Worm (Caenorhabditis elegans) whole organism, mixed stage, embryonic: ENCODE results near the gene ins-11.
"Not testable (repeated sequence)": the region's sequence is repeated elsewhere in the genome, so short reads cannot be mapped to it uniquely, and the experiment has no call there.

Experiments
- bed-3 ChIP-seq: fragments of 200-800 bp; sonication (Bioruptor generic); optimal IDR thresholded peaks from 3 replicates; lab custom pipeline; 2018; ENCODE audit warnings: mild to moderate bottlenecking, missing genetic modification characterization, moderate library complexity, missing compliant biosample characterization
- blmp-1 ChIP-seq: fragments of 150-350 bp; optimal IDR thresholded peaks from 2 replicates; lab custom pipeline; 2014; ENCODE audit warnings: missing biosample characterization, missing genetic modification characterization
- ceh-39 ChIP-seq: fragments of 150-350 bp; optimal IDR thresholded peaks from 2 replicates; lab custom pipeline; 2014; ENCODE audit warnings: missing biosample characterization, missing genetic modification characterization
- ceh-83 ChIP-seq: fragments of 200-800 bp; sonication (Bioruptor generic); optimal IDR thresholded peaks from 2 replicates; lab custom pipeline; 2018; ENCODE audit warnings: mild to moderate bottlenecking, missing genetic modification characterization, missing compliant biosample characterization
- ces-1 ChIP-seq: fragments of 150-350 bp; optimal IDR thresholded peaks from 2 replicates; lab custom pipeline; 2014; ENCODE audit warnings: missing biosample characterization, missing genetic modification reagents, missing genetic modification characterization
- drap-1 ChIP-seq: fragments of 200-800 bp; sonication (Bioruptor generic); optimal IDR thresholded peaks from 3 replicates; lab custom pipeline; 2018; ENCODE audit warnings: mild to moderate bottlenecking, missing genetic modification characterization, missing compliant biosample characterization
- elt-1 ChIP-seq: sonication (generic microtip); optimal IDR thresholded peaks from 2 replicates; lab custom pipeline; 2017; ENCODE audit warnings: missing genetic modification characterization, mild to moderate bottlenecking, missing compliant biosample characterization, antibody characterized with exemption, moderate library complexity, borderline replicate concordance; ENCODE audit not compliant: insufficient read depth
- elt-3 ChIP-seq: fragments of 150-350 bp; optimal IDR thresholded peaks from 2 replicates; lab custom pipeline; 2014; ENCODE audit warnings: missing biosample characterization, missing genetic modification characterization
- flh-1 ChIP-seq: fragments of 200-800 bp; sonication (Bioruptor generic); optimal IDR thresholded peaks from 2 replicates; lab custom pipeline; 2018; ENCODE audit warnings: mild to moderate bottlenecking, missing genetic modification characterization, moderate library complexity, missing compliant biosample characterization
- ham-2 ChIP-seq: fragments of 200-800 bp; sonication (Bioruptor generic); optimal IDR thresholded peaks from 2 replicates; lab custom pipeline; 2018; ENCODE audit warnings: mild to moderate bottlenecking, missing genetic modification characterization, missing compliant biosample characterization
- lin-13 ChIP-seq: fragments of 150-350 bp; optimal IDR thresholded peaks from 2 replicates; lab custom pipeline; 2014; ENCODE audit warnings: missing biosample characterization, missing genetic modification characterization
- mab-5 ChIP-seq: fragments of 150-350 bp; optimal IDR thresholded peaks from 2 replicates; lab custom pipeline; 2014; ENCODE audit warnings: missing biosample characterization, missing genetic modification characterization
- mep-1 ChIP-seq: fragments of 150-350 bp; optimal IDR thresholded peaks from 2 replicates; lab custom pipeline; 2017; ENCODE audit warnings: missing biosample characterization, missing genetic modification reagents, missing genetic modification characterization, inconsistent platforms
- mls-2 ChIP-seq: sonication (generic microtip); optimal IDR thresholded peaks from 2 replicates; lab custom pipeline; 2016; ENCODE audit warnings: mild to moderate bottlenecking, missing genetic modification characterization, moderate library complexity, missing compliant biosample characterization
- nhr-12 ChIP-seq: fragments of 150-350 bp; optimal IDR thresholded peaks from 2 replicates; lab custom pipeline; 2014; ENCODE audit warnings: missing biosample characterization, missing genetic modification characterization
- nhr-2 ChIP-seq: fragments of 150-350 bp; optimal IDR thresholded peaks from 2 replicates; lab custom pipeline; 2014; ENCODE audit warnings: missing biosample characterization, missing genetic modification characterization
- nhr-237 ChIP-seq: fragments of 150-350 bp; optimal IDR thresholded peaks from 2 replicates; lab custom pipeline; 2014; ENCODE audit warnings: missing biosample characterization, missing genetic modification characterization
- nhr-76 ChIP-seq: sonication (generic microtip); optimal IDR thresholded peaks from 2 replicates; lab custom pipeline; 2017; ENCODE audit warnings: missing biosample characterization, missing genetic modification characterization
- pha-4 ChIP-seq: fragments of 150-350 bp; optimal IDR thresholded peaks from 2 replicates; lab custom pipeline; 2018; ENCODE audit warnings: missing biosample characterization, missing genetic modification reagents, missing genetic modification characterization
- sem-2 ChIP-seq: fragments of 200-800 bp; sonication (Bioruptor generic); optimal IDR thresholded peaks from 2 replicates; lab custom pipeline; 2018; ENCODE audit warnings: mild to moderate bottlenecking, missing genetic modification characterization, missing compliant biosample characterization
- snpc-4 ChIP-seq: fragments of 150-350 bp; optimal IDR thresholded peaks from 2 replicates; lab custom pipeline; 2014; ENCODE audit warnings: missing biosample characterization, missing genetic modification characterization
- sptf-1 ChIP-seq: sonication (generic microtip); optimal IDR thresholded peaks from 2 replicates; lab custom pipeline; 2017; ENCODE audit warnings: mild to moderate bottlenecking, missing genetic modification characterization, moderate library complexity, missing compliant biosample characterization
- tbx-8 ChIP-seq: fragments of 200-800 bp; sonication (Bioruptor generic); optimal IDR thresholded peaks from 2 replicates; lab custom pipeline; 2018; ENCODE audit warnings: mild to moderate bottlenecking, missing genetic modification characterization, moderate library complexity, missing compliant biosample characterization
- unc-120 ChIP-seq: sonication (generic microtip); optimal IDR thresholded peaks from 2 replicates; lab custom pipeline; 2017; ENCODE audit warnings: missing genetic modification characterization, missing compliant biosample characterization; ENCODE audit not compliant: poor library complexity, severe bottlenecking
- unc-39 ChIP-seq: fragments of 150-350 bp; optimal IDR thresholded peaks from 2 replicates; lab custom pipeline; 2014; ENCODE audit warnings: missing biosample characterization, missing genetic modification characterization
- unc-62 ChIP-seq: fragments of 150-350 bp; optimal IDR thresholded peaks from 2 replicates; lab custom pipeline; 2014; ENCODE audit warnings: missing biosample characterization, missing genetic modification reagents, missing genetic modification characterization
- zip-8 ChIP-seq: fragments of 150-350 bp; optimal IDR thresholded peaks from 2 replicates; lab custom pipeline; 2014; ENCODE audit warnings: missing biosample characterization, missing genetic modification characterization
- ztf-11 ChIP-seq: fragments of 150-350 bp; optimal IDR thresholded peaks from 2 replicates; lab custom pipeline; 2014; ENCODE audit warnings: missing biosample characterization, missing genetic modification characterization

The ins-11 gene

DNA sequence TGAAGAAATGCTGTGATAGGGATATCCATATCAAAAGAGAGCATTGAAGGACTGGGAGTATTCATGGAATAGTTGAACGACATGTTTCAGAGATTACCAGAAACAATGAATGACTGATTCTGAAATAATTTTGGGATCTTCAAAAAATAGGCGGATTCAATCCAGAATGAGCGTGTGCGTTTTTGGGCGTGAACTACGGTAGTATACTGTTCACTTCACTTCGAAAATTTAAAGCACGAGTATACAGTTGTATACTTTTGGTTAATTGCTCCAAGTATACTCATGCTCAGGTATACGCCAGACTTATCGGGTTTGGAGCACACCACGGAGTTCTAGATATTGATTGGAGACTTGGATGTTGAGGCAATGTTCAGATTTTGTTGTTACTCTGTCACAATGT lies 31.2 kb upstream of the ins-11 start, which contains the start of gene tbx-35:
TSS of gene tbx-35 (minus strand) at position 101 of the 400 bp plus-strand sequence.
- TF ChIP-seq nhr-2 (tag; lab: Kevin White, UChicago), result no peak
- no peak for TF ChIP-seq nhr-12
- TF ChIP-seq elt-3 (tag; lab: Kevin White, UChicago), result no peak
- TF ChIP-seq unc-39, result no peak
- no peak for TF ChIP-seq blmp-1
- no peak for TF ChIP-seq ztf-11 (tag; lab: Kevin White, UChicago)
- TF ChIP-seq unc-62 (GFP tag; lab: Kevin White, UChicago), result no peak
- TF ChIP-seq unc-120 (tag; lab: Kevin White, UChicago), result no peak
- no peak for TF ChIP-seq snpc-4 (tag; lab: Kevin White, UChicago)
- TF ChIP-seq mep-1 (tag; lab: Kevin White, UChicago), result no peak
- no peak for TF ChIP-seq zip-8
- TF ChIP-seq mab-5 (tag; lab: Kevin White, UChicago), result no peak
- no peak for TF ChIP-seq tbx-8 (GFP tag; lab: Kevin White, UChicago)
- no peak for TF ChIP-seq drap-1 (GFP tag; lab: Kevin White, UChicago)
- no peak for TF ChIP-seq elt-1 (tag; lab: Kevin White, UChicago)
- no peak for TF ChIP-seq ces-1 (GFP tag; lab: Kevin White, UChicago)
- no peak for TF ChIP-seq sptf-1 (tag; lab: Kevin White, UChicago)

DNA sequence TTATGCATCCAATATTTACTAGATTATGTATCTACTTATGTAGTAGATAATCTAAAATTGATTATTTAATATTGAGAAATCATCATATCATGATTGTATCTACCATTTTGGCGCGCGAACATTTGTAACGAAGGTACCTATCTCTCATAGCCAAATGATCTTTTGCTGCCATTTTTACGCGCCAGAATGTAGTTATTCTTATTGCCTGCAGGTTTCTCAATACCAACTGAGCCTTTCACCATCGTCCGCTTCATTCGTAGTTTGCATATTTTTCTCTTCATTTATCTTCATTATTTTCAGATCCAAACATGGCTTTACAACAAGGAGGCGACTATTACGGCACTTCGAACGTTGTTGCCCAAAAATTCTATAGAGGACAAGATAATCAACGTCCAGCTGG lies 28.7 kb upstream of the ins-11 start, which contains the start of gene ZK177.1:
TSS of gene ZK177.1 (plus strand) at position 301 of the 400 bp plus-strand sequence.
- TF ChIP-seq ham-2 (GFP tag; lab: Kevin White, UChicago) (no peak), unc-62 (GFP tag; lab: Kevin White, UChicago) (no peak), flh-1 (GFP tag; lab: Kevin White, UChicago) (no peak), nhr-76 (tag; lab: Kevin White, UChicago) (no peak), nhr-237 (tag; lab: Kevin White, UChicago) (no peak), mab-5 (tag; lab: Kevin White, UChicago) (no peak)
- TF ChIP-seq, all 35 proteins: peak for 0

- no peak for TF ChIP-seq ceh-83
- no peak for TF ChIP-seq mls-2 (tag; lab: Kevin White, UChicago)
- TF ChIP-seq tbx-8 (GFP tag; lab: Kevin White, UChicago), result no peak
- TF ChIP-seq flh-1 (GFP tag; lab: Kevin White, UChicago), result no peak
Measured at ce11 chrII:5531855-5532328, 24.6 kb upstream of the ins-11 start, which contains the start of gene C17C3.9. C17C3.9 (minus strand) TSS chrII:5532278.

- TF ChIP-seq sem-2 (GFP tag; lab: Kevin White, UChicago) (no peak), mls-2 (tag; lab: Kevin White, UChicago) (no peak), nhr-76 (tag; lab: Kevin White, UChicago) (no peak), unc-39 (no peak), ham-2 (GFP tag; lab: Kevin White, UChicago) (no peak), bed-3 (no peak), lin-13 (tag; lab: Kevin White, UChicago) (no peak), ces-1 (GFP tag; lab: Kevin White, UChicago) (no peak), tbx-8 (GFP tag; lab: Kevin White, UChicago) (no peak), ceh-83 (no peak)
Measured at ce11 chrII:5533642-5534041, 22.9 kb upstream of the ins-11 start, which contains the start of gene hlh-26. hlh-26 (minus strand) TSS chrII:5533742.

DNA sequence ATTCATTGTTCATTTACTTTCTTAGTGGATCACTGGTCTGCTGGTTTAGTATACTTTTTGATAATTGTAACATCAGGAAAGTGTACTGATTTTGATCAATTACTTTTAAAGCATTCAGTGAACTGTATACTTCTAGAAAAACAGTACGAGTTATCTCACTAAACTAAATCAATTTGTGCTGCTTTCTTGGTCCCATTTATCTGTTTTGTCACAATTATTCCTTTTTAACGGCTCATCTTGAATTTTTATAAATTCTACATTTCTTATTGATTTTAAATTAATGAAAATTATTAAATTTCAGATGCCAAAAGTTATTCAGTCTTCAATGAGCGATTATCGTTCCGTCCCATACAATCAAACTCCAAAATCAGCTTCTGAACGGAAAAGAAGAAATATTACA lies 21.6 kb upstream of the ins-11 start, which contains the start of gene hlh-25:
TSS of gene hlh-25 (plus strand) at position 301 of the 400 bp plus-strand sequence.
- not testable (repeated sequence) for TF ChIP-seq mep-1 (tag; lab: Kevin White, UChicago); pha-4 (tag; lab: Kevin White, UChicago); ceh-83

ce11 chrII:5537078-5537477 lies 19.5 kb upstream of the ins-11 start:
- TF ChIP-seq ceh-39, result no peak
